Fruit fly (Drosophila melanogaster): ENCODE measurements around the gene gnu.

The gnu gene

dm6 chr3L:14759097-14759795, 43.9 kb downstream of the gnu start (continued):
- TF ChIP-seq CG31441 (GFP tag; IDR thresholded peaks at IDR 0.05) (peak; percentile 100), Myb (GFP tag; optimal IDR thresholded peaks at IDR 0.05) (peak; percentile 93), Hey (tag; optimal IDR thresholded peaks at IDR 0.05) (peak; percentile 98), dmrt99B (tag; optimal IDR thresholded peaks at IDR 0.05) (peak; percentile 100), CG2120 (GFP tag; optimal IDR thresholded peaks at IDR 0.05) (peak; percentile 100), nerfin-2 (GFP tag; IDR thresholded peaks at IDR 0.05; ENCODE audit: partially characterized antibody) (peak; percentile 46; the same call in 1 of the 2 replicates), CG7987 (GFP tag; optimal IDR thresholded peaks at IDR 0.05) (peak; percentile 98), CG1529 (GFP tag; optimal IDR thresholded peaks at IDR 0.05) (peak; percentile 100), schlank (tag; optimal IDR thresholded peaks at IDR 0.05) (peak; percentile 99), Nf-YA (GFP tag; IDR thresholded peaks at IDR 0.05) (peak; percentile 99), pfk (GFP tag; optimal IDR thresholded peaks at IDR 0.05) (peak; percentile 83), D (optimal IDR thresholded peaks at IDR 0.05) (no peak), D (GFP tag; optimal IDR thresholded peaks at IDR 0.05) (peak; percentile 100), HLH4C (GFP tag; IDR thresholded peaks at IDR 0.05; ENCODE audit: partially characterized antibody) (no peak), NK7.1 (GFP tag; optimal IDR thresholded peaks at IDR 0.05) (peak; percentile 99), CG13624 (GFP tag; optimal IDR thresholded peaks at IDR 0.05) (peak; percentile 99), HLH3B (GFP tag; IDR thresholded peaks at IDR 0.05) (peak; percentile 99), CG6272 (GFP tag; IDR thresholded peaks at IDR 0.05) (peak; percentile 99), dmrt11E (tag; optimal IDR thresholded peaks at IDR 0.05) (peak; percentile 100), CG3995 (GFP tag; optimal IDR thresholded peaks at IDR 0.05) (peak; percentile 90), nerfin-1 (tag; optimal IDR thresholded peaks at IDR 0.05) (peak; percentile 99), gt (GFP tag; IDR thresholded peaks at IDR 0.05) (peak; percentile 97), CG2712 (tag; optimal IDR thresholded peaks at IDR 0.05) (peak; percentile 100), sens-2 (GFP tag; IDR thresholded peaks at IDR 0.05) (peak; percentile 99), Kr (GFP tag; optimal IDR thresholded peaks at IDR 0.05) (peak; percentile 94), nmo (GFP tag; optimal IDR thresholded peaks at IDR 0.05) (peak; percentile 100), Mad (GFP tag; optimal IDR thresholded peaks at IDR 0.05) (peak; percentile 99), CG10321 (GFP tag; IDR thresholded peaks at IDR 0.05) (peak; percentile 89), sim (GFP tag; IDR thresholded peaks at IDR 0.05) (peak; percentile 98), dan (GFP tag; IDR thresholded peaks at IDR 0.05) (peak; percentile 96; the same call in 1 of the 2 replicates), CG30020 (tag; optimal IDR thresholded peaks at IDR 0.05) (peak; percentile 94), seq (GFP tag; IDR thresholded peaks at IDR 0.05) (peak; percentile 100), CG7786 (GFP tag; optimal IDR thresholded peaks at IDR 0.05) (peak; percentile 99), CG15269 (tag; optimal IDR thresholded peaks at IDR 0.05) (peak; percentile 100), ssp (GFP tag; IDR thresholded peaks at IDR 0.05) (peak; percentile 96), CG12104 (GFP tag; optimal IDR thresholded peaks at IDR 0.05) (peak; percentile 100), Neu2 (GFP tag; optimal IDR thresholded peaks at IDR 0.05; ENCODE audit: borderline replicate concordance) (peak; percentile 96), disco-r (GFP tag; optimal IDR thresholded peaks at IDR 0.05) (peak; percentile 99), bab2 (GFP tag; optimal IDR thresholded peaks at IDR 0.05) (peak; percentile 99), slbo (GFP tag; IDR thresholded peaks at IDR 0.05) (peak; percentile 100), knrl (GFP tag; IDR thresholded peaks at IDR 0.05; ENCODE audit: partially characterized antibody) (peak; percentile 64), Hsf (GFP tag; optimal IDR thresholded peaks at IDR 0.05) (peak; percentile 100), MBD-R2 (GFP tag; IDR thresholded peaks at IDR 0.05) (peak; percentile 100), CG1832 (GFP tag; optimal IDR thresholded peaks at IDR 0.05) (peak; percentile 11), ATbp (GFP tag; optimal IDR thresholded peaks at IDR 0.05) (peak; percentile 100), chn (GFP tag; optimal IDR thresholded peaks at IDR 0.05) (peak; percentile 99), pnt (GFP tag; optimal IDR thresholded peaks at IDR 0.05) (peak; percentile 98), org-1 (GFP tag; optimal IDR thresholded peaks at IDR 0.05) (peak; percentile 100), bcd (GFP tag; optimal IDR thresholded peaks at IDR 0.05) (peak; percentile 100), repo (GFP tag; optimal IDR thresholded peaks at IDR 0.05) (peak; percentile 98)

All from whole organism, embryonic.